Fruit fly (Drosophila melanogaster) S2 (cell line): ENCODE measurements around the gene mRpL27.

Source experiments
- CG8478 ChIP-seq: fragments of >200 bp; optimal IDR thresholded peaks from 2 replicates; lab custom pipeline; 2018
- CTCF ChIP-seq, 2 experiments: fragments of >200 bp; optimal IDR thresholded peaks; 2 replicates each; lab custom pipeline; 2018

DNA sequence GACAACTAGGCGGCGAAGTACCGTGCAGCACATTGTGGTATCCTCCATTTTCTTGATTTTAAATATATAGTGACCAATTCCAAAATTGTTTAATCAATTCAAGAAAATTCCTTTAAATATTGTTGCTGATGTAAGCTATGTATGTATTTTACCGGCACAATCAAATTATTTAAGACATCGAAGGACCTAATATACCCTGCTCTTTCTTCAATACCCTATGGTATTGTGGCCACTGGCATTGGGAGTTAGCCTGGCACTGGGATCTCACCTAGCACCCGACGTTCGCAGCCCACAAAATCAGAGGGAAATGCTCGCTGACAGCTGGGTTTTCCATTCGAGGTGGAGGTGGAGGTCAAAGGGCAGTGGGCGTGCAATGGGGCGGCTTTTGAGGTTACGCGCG is 37.3 kb downstream of the mRpL27 start:
- TF ChIP-seq CG8478 (lab: Kevin White, UChicago) (no peak), CTCF (optimal IDR thresholded peaks at IDR 0.05; lab: Kevin White, UChicago) (no peak)
